Worm (Caenorhabditis elegans) whole organism, L4 larva: ENCODE measurements around the gene T01H3.5.

Experiments used
- F10B5.3 ChIP-seq: sonication (generic microtip); optimal IDR thresholded peaks from 2 replicates; lab custom pipeline; 2016; ENCODE audit warnings: mild to moderate bottlenecking, missing genetic modification characterization, missing compliant biosample characterization
- T26A8.4 ChIP-seq: fragments of 200-800 bp; sonication (Bioruptor generic); IDR thresholded peaks from 2 replicates; pipeline ENCODE4 v1.3.6; 2022; ENCODE audit warnings: missing genetic modification characterization, missing compliant biosample characterization
- Y48G9A.11 ChIP-seq: fragments of 200-800 bp; sonication (Bioruptor generic); IDR thresholded peaks from 2 replicates; pipeline ENCODE4 v1.3.6; 2022; ENCODE audit warnings: missing genetic modification reagents, missing genetic modification characterization, missing compliant biosample characterization
- ZK337.2 ChIP-seq: fragments of 200-800 bp; sonication (Bioruptor generic); IDR thresholded peaks from 2 replicates; pipeline ENCODE4 v1.3.6; 2022; ENCODE audit warnings: missing genetic modification reagents, missing genetic modification characterization, missing compliant biosample characterization
- aha-1 ChIP-seq: fragments of 150-350 bp; peaks from one replicate; lab custom pipeline; 2014; ENCODE audit warnings: missing biosample characterization, missing genetic modification characterization
- aly-2 ChIP-seq: sonication (generic microtip); optimal IDR thresholded peaks from 2 replicates; lab custom pipeline; 2018; ENCODE audit warnings: missing biosample characterization, missing genetic modification characterization
- ama-1 ChIP-seq: fragments of 150-350 bp; optimal IDR thresholded peaks from 2 replicates; lab custom pipeline; 2014; ENCODE audit warnings: inconsistent platforms, mixed read lengths
- ceh-20 ChIP-seq: fragments of 200-800 bp; sonication (Bioruptor generic); IDR thresholded peaks from 2 replicates; pipeline ENCODE4 v1.3.6; 2022; ENCODE audit warnings: missing genetic modification reagents, missing genetic modification characterization, missing compliant biosample characterization
- cey-2 ChIP-seq: sonication (generic microtip); optimal IDR thresholded peaks from 3 replicates; lab custom pipeline; 2017; ENCODE audit warnings: missing genetic modification characterization, mild to moderate bottlenecking, missing compliant biosample characterization, antibody characterized with exemption, borderline replicate concordance; ENCODE audit not compliant: insufficient read depth
- daf-16 ChIP-seq, 3 experiments: sonication (generic microtip); optimal IDR thresholded peaks; 2 replicates each; lab custom pipeline; 2016 to 2017; ENCODE audit warnings: missing genetic modification characterization in 3 of 3, missing genetic modification reagents in 3 of 3, mild to moderate bottlenecking in 2 of 3, missing compliant biosample characterization in 2 of 3, missing biosample characterization in 1 of 3, moderate library complexity in 1 of 3
- dmd-8 ChIP-seq: fragments of 200-800 bp; sonication (Bioruptor generic); IDR thresholded peaks from 2 replicates; pipeline ENCODE4 v1.3.6; 2022; ENCODE audit warnings: missing genetic modification characterization, missing compliant biosample characterization
- dve-1 ChIP-seq: sonication (generic microtip); optimal IDR thresholded peaks from 2 replicates; lab custom pipeline; 2017; ENCODE audit warnings: antibody characterized with exemption, mild to moderate bottlenecking, missing genetic modification characterization, missing compliant biosample characterization; ENCODE audit not compliant: insufficient read depth
- fos-1 ChIP-seq: fragments of 150-350 bp; optimal IDR thresholded peaks from 2 replicates; lab custom pipeline; 2014; ENCODE audit warnings: missing biosample characterization, missing genetic modification characterization
- gei-8 ChIP-seq: fragments of 200-800 bp; sonication (Bioruptor generic); optimal IDR thresholded peaks from 2 replicates; lab custom pipeline; 2018; ENCODE audit warnings: mild to moderate bottlenecking, missing genetic modification characterization, missing compliant biosample characterization
- hif-1 ChIP-seq, 2 experiments: sonication (generic microtip); optimal IDR thresholded peaks; 2 replicates each; lab custom pipeline; 2016 to 2017; ENCODE audit warnings: missing compliant biosample characterization in 2 of 2, missing genetic modification characterization in 2 of 2, missing genetic modification reagents in 2 of 2, missing genotype in 2 of 2, mild to moderate bottlenecking in 1 of 2
- hlh-11 ChIP-seq: fragments of 200-800 bp; sonication (Bioruptor generic); optimal IDR thresholded peaks from 2 replicates; lab custom pipeline; 2018; ENCODE audit warnings: mild to moderate bottlenecking, missing genetic modification characterization, missing compliant biosample characterization
- hmg-1.1 ChIP-seq: fragments of 200-800 bp; sonication (Bioruptor generic); IDR thresholded peaks from 2 replicates; pipeline ENCODE4 v1.3.6; 2022; ENCODE audit warnings: missing genetic modification reagents, missing genetic modification characterization, missing compliant biosample characterization
- lin-15B ChIP-seq: fragments of 150-350 bp; sonication (generic microtip); optimal IDR thresholded peaks from 3 replicates; lab custom pipeline; 2014; ENCODE audit warnings: missing biosample characterization, missing genetic modification characterization
- lin-29 ChIP-seq: fragments of 200-800 bp; sonication (Bioruptor generic); IDR thresholded peaks from 2 replicates; pipeline ENCODE4 v1.3.6; 2022; ENCODE audit warnings: missing genetic modification reagents, missing genetic modification characterization, missing compliant biosample characterization
- lin-38 ChIP-seq: fragments of 200-800 bp; sonication (Bioruptor generic); IDR thresholded peaks from 2 replicates; pipeline ENCODE4 v1.3.6; 2022; ENCODE audit warnings: missing genetic modification reagents, missing genetic modification characterization, missing compliant biosample characterization
- lsy-2 ChIP-seq, 2 experiments: fragments of 150-350 bp in 1 of 2; sonication (generic microtip) in 1 of 2; optimal IDR thresholded peaks; 2 replicates each; lab custom pipeline; 2014 to 2017; ENCODE audit warnings: missing biosample characterization in 2 of 2, missing genetic modification characterization in 2 of 2
- mep-1 ChIP-seq: fragments of 150-350 bp; sonication (generic microtip); optimal IDR thresholded peaks from 3 replicates; lab custom pipeline; 2014; ENCODE audit warnings: missing biosample characterization, missing genetic modification characterization
- mes-2 ChIP-seq: sonication (generic microtip); optimal IDR thresholded peaks from 2 replicates; lab custom pipeline; 2016; ENCODE audit warnings: missing genotype, mild to moderate bottlenecking, missing genetic modification characterization, missing compliant biosample characterization; ENCODE audit not compliant: poor library complexity, severe bottlenecking
- mxl-3 ChIP-seq: fragments of 200-800 bp; sonication (Bioruptor generic); optimal IDR thresholded peaks from 2 replicates; lab custom pipeline; 2018; ENCODE audit warnings: mild to moderate bottlenecking, missing genetic modification characterization, missing compliant biosample characterization
- nhr-10 ChIP-seq: fragments of 150-350 bp; optimal IDR thresholded peaks from 2 replicates; lab custom pipeline; 2014; ENCODE audit warnings: missing biosample characterization, missing genetic modification characterization
- nhr-11 ChIP-seq: fragments of 150-350 bp; optimal IDR thresholded peaks from 2 replicates; lab custom pipeline; 2014; ENCODE audit warnings: missing biosample characterization, missing genetic modification characterization
- nhr-28 ChIP-seq: fragments of 150-350 bp; optimal IDR thresholded peaks from 2 replicates; lab custom pipeline; 2014; ENCODE audit warnings: missing biosample characterization, missing genetic modification characterization
- nhr-77 ChIP-seq: fragments of 150-350 bp; optimal IDR thresholded peaks from 2 replicates; lab custom pipeline; 2014; ENCODE audit warnings: missing biosample characterization, missing genetic modification characterization
- pha-4 ChIP-seq, 2 experiments: fragments of 150-350 bp in 1 of 2; fragments of 200-800 bp in 1 of 2; sonication (Bioruptor generic) in 1 of 2; IDR thresholded peaks in 1 of 2; optimal IDR thresholded peaks in 1 of 2; 2 replicates each; pipeline versions ENCODE4 v1.3.6 to Lab custom; 2014 to 2022; ENCODE audit warnings: missing genetic modification characterization in 2 of 2, missing genetic modification reagents in 2 of 2, missing biosample characterization in 1 of 2, missing compliant biosample characterization in 1 of 2
- php-3 ChIP-seq: fragments of 200-800 bp; sonication (Bioruptor generic); IDR thresholded peaks from 2 replicates; pipeline ENCODE4 v1.3.6; 2022; ENCODE audit warnings: missing genetic modification reagents, missing genetic modification characterization, missing compliant biosample characterization
- rbr-2 ChIP-seq: sonication (generic microtip); optimal IDR thresholded peaks from 2 replicates; lab custom pipeline; 2016; ENCODE audit warnings: missing genotype, missing genetic modification characterization, missing compliant biosample characterization
- snpc-1.2 ChIP-seq: fragments of 200-800 bp; sonication (Bioruptor generic); IDR thresholded peaks from 2 replicates; pipeline ENCODE4 v1.3.6; 2022; ENCODE audit warnings: missing genetic modification reagents, missing genetic modification characterization, missing compliant biosample characterization
- tag-97 ChIP-seq: fragments of 200-800 bp; sonication (Bioruptor generic); IDR thresholded peaks from 2 replicates; pipeline ENCODE4 v1.3.6; 2022; ENCODE audit warnings: missing genetic modification characterization, missing compliant biosample characterization
- unc-39 ChIP-seq: sonication (generic microtip); optimal IDR thresholded peaks from 2 replicates; lab custom pipeline; 2017; ENCODE audit warnings: missing biosample characterization, missing genetic modification characterization
- unc-62 ChIP-seq, 3 experiments: fragments of 150-350 bp in 1 of 3; sonication (generic microtip); optimal IDR thresholded peaks in 2 of 3; peaks in 1 of 3; 1 replicate in 1 of 3; 2 replicates in 2 of 3; lab custom pipeline; 2014 to 2017; ENCODE audit warnings: missing biosample characterization in 3 of 3, missing genetic modification characterization in 3 of 3, missing genetic modification reagents in 3 of 3, missing genotype in 1 of 3
- zag-1 ChIP-seq: fragments of 150-350 bp; optimal IDR thresholded peaks from 2 replicates; lab custom pipeline; 2014; ENCODE audit warnings: missing biosample characterization, missing genetic modification characterization
- zfp-2 ChIP-seq: sonication (generic microtip); optimal IDR thresholded peaks from 2 replicates; lab custom pipeline; 2016; ENCODE audit warnings: mild to moderate bottlenecking, missing genetic modification characterization, missing compliant biosample characterization
- zip-2 ChIP-seq: fragments of 150-350 bp; optimal IDR thresholded peaks from 2 replicates; lab custom pipeline; 2014; ENCODE audit warnings: missing biosample characterization, missing genetic modification characterization

T01H3.5 gene

DNA sequence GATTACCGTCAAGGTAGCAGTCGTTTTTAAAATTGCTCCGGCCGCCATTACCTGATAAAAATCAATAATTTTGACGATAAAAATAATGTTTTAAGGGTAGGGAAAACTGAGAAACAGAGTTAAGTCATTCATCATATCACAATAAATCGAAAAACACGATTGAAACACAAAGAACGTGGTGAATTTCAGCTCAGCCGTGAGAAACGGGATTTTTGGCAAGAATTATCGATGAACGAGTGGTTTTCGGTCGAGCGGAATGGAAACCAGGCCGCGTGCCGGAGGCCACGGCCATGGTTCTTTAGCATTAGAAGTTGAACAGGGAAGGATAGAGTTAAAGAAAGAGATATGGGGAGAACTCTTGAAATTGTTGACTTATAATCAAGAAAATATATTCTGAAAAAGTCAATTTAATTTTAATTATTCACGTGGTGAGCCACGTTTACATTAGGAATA lies at the start of gene T01H3.5, which contains the start of gene vha-4:
Gene T01H3.5, plus strand, starts transcription at position 351 of the 453 bp plus-strand sequence.
Gene vha-4, minus strand, starts transcription at position 51 of the 453 bp plus-strand sequence.
- TF ChIP-seq mes-2 (tag; lab: Kevin White, UChicago) (peak; percentile 70), nhr-10 (no peak), lin-38 (peak; percentile 29; the same call in 1 of the 2 replicates), unc-39 (no peak), F10B5.3 (tag; lab: Kevin White, UChicago) (no peak), mxl-3 (peak; percentile 33), zag-1 (tag; lab: Kevin White, UChicago) (no peak), ama-1 (lab: Kevin White, UChicago) (peak; percentile 44), nhr-77 (tag; lab: Kevin White, UChicago) (peak; percentile 9), hif-1 (tag; optimal IDR thresholded peaks at IDR 0.05; lab: Kevin White, UChicago) (peak in 1 of 2 experiments; percentile 16), pha-4 (GFP tag; IDR thresholded peaks at IDR 0.05; lab: Robert Waterston, UW) (no peak), pha-4 (tag; optimal IDR thresholded peaks at IDR 0.05; lab: Kevin White, UChicago) (no peak), nhr-28 (tag; lab: Kevin White, UChicago) (peak; percentile 8), hlh-11 (peak; percentile 14)

DNA sequence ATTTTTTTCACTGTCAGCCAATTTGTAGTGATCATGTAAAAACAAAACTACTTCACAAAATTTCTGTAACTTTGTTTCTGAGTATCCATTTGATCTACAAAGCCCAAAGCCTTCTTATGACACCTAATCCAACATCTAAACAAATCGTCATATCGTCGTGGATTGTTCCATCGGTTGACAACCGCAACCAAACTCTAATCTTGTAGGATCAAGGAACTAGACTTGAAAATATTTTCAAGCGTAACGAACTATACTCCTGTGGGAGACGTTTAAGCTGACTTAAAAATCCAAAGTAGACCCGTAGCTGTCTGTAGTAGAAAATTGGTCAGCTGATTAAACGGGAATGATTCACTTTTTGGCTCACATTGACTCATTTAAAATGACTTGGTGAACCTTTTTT lies 49.8 kb upstream of the T01H3.5 start:
- TF ChIP-seq dmd-8 (GFP tag; lab: Robert Waterston, UW), result no peak
- TF ChIP-seq rbr-2 (tag; lab: Kevin White, UChicago), result no peak
- TF ChIP-seq unc-62 (GFP tag; optimal IDR thresholded peaks at IDR 0.05 in 1 of 2; lab: Kevin White, UChicago), result peak in 1 of 2 experiments; percentile 92
- TF ChIP-seq unc-62 (tag; optimal IDR thresholded peaks at IDR 0.05; lab: Kevin White, UChicago), result no peak
- TF ChIP-seq F10B5.3 (tag; lab: Kevin White, UChicago), result no peak

DNA sequence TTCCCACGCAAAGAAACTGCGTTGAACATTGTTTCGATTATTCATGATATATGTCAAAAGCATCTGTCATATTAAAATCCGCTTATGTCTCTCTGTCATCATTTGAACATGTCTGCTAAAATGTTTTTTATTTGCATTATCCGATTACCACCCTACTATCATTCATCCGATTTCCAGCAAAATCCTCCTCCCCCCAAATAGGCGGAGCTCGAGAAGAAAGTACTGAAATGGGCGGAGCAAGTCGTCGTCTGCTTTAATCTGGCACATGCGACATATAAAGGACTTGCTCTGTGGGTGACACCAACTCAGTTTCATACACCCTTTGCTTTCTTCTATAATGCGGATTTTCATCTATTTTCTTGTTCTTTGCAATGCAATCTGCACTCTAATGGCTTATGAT lies 47.4 kb upstream of the T01H3.5 start, which contains the start of gene T09A5.14:
Gene T09A5.14, plus strand, starts transcription at position 301 of the 400 bp plus-strand sequence.
- TF ChIP-seq nhr-10, result no peak
- no peak for TF ChIP-seq hif-1 (tag; optimal IDR thresholded peaks at IDR 0.05; lab: Kevin White, UChicago)
- TF ChIP-seq pha-4 (GFP tag; IDR thresholded peaks at IDR 0.05; lab: Robert Waterston, UW), result no peak
- TF ChIP-seq pha-4 (tag; optimal IDR thresholded peaks at IDR 0.05; lab: Kevin White, UChicago), result no peak
- no peak for TF ChIP-seq mep-1
- TF ChIP-seq aly-2 (tag; lab: Kevin White, UChicago), result no peak
- TF ChIP-seq php-3 (GFP tag; lab: Robert Waterston, UW), result no peak
- no peak for TF ChIP-seq ama-1 (lab: Kevin White, UChicago)
- TF ChIP-seq, all 104 proteins: peak for 0

DNA sequence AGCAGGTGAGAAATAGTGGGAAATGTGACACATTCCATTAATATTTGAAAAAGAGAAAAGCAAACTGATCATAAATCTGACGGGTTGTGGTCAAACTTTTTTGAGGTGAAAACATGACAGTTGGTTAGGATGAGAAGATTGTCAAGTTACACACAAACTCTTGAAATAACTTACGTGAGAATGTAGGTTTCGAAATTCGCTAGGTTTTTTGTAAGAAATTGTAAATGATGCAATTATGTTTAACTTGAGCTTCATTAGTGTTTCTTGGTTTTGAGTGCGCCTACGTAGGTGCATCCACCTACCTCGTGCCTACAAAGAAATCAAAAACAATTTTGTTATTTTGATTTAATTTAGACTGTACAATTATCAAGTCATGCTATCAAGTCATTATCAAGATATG lies 44.1 kb upstream of the T01H3.5 start, which contains the start of gene cex-2:
Gene cex-2, minus strand, starts transcription at position 101 of the 400 bp plus-strand sequence.
- TF ChIP-seq snpc-1.2 (GFP tag; lab: Robert Waterston, UW), result no peak
- no peak for TF ChIP-seq nhr-77 (tag; lab: Kevin White, UChicago)
- no peak for TF ChIP-seq T26A8.4
- no peak for TF ChIP-seq mxl-3
- TF ChIP-seq zfp-2 (tag; lab: Kevin White, UChicago), result no peak
- TF ChIP-seq lin-29 (GFP tag; lab: Robert Waterston, UW), result no peak
- TF ChIP-seq mep-1, result no peak
- no peak for TF ChIP-seq zag-1 (tag; lab: Kevin White, UChicago)
- no peak for TF ChIP-seq lin-15B
- TF ChIP-seq zip-2, result no peak
- no peak for TF ChIP-seq ZK337.2 (GFP tag; lab: Robert Waterston, UW)
- no peak for TF ChIP-seq aha-1
- TF ChIP-seq fos-1 (tag; lab: Kevin White, UChicago), result no peak
- TF ChIP-seq dve-1 (tag; lab: Kevin White, UChicago), result no peak
- TF ChIP-seq gei-8 (GFP tag; lab: Kevin White, UChicago), result no peak

DNA sequence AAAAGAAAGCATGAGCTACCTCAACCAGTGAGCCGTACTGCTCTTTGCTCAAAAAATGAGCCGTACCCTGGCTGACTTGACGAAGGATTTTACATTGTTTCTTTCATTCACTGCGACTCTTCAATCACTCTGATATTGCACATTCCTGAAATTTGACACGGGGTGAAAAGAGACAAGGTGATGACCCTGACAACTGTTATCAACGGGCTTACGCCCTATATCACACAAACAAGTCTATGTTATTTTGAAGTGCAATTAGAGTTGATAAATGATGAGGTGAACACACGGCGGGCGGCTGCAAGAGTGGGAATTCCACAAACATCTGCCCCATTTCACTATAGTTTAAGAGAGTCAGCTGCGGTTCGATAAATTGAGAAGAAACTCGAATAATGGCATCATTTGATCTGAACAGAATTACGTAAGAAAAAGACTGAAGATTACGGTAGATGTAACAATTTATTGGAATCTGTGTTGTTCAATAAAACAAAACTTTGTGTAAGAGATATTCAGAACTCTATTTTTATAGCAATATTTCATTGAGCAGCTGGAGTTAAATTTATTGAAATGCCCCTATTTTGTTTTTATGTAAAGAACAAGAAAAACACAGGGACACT lies 42.7 kb upstream of the T01H3.5 start:
- TF ChIP-seq hmg-1.1 (GFP tag; lab: Robert Waterston, UW) (0 out of 2 replicates have a peak, but pooled peaks have one; percentile 16), daf-16 (GFP tag; optimal IDR thresholded peaks at IDR 0.05; lab: Kevin White, UChicago) (peak in 1 of 2 experiments; percentile 96), daf-16 (tag; optimal IDR thresholded peaks at IDR 0.05; lab: Kevin White, UChicago) (no peak), ceh-20 (0 out of 2 replicates have a peak, but pooled peaks have one; percentile 61), nhr-11 (tag; lab: Kevin White, UChicago) (peak; percentile 45), Y48G9A.11 (GFP tag; lab: Robert Waterston, UW) (no peak), aha-1 (peak; percentile 95), hif-1 (tag; optimal IDR thresholded peaks at IDR 0.05; lab: Kevin White, UChicago) (peak in 1 of 2 experiments; percentile 36), lsy-2 (tag; optimal IDR thresholded peaks at IDR 0.05; lab: Kevin White, UChicago) (peak in 1 of 2 experiments; percentile 44), cey-2 (no peak), tag-97 (GFP tag; lab: Robert Waterston, UW) (no peak), hlh-11 (peak; percentile 64)
